Worm (Caenorhabditis elegans): Measurements from ENCODE around the gene M79.2.
A peak's percentile ranks its signal among the peaks of the same experiment; 100 is the strongest.

Gene M79.2

ce11 chrX:10640578-10640977 is 12.0 kb upstream of the M79.2 start:
- TF ChIP-seq tbx-37 (GFP tag; conservative IDR thresholded peaks at IDR 0.05) (no peak), aly-1 (tag; optimal IDR thresholded peaks at IDR 0.05) (no peak), ceh-36 (tag; optimal IDR thresholded peaks at IDR 0.05) (no peak)

- TF ChIP-seq ama-1 (optimal IDR thresholded peaks at IDR 0.05), result no peak
- TF ChIP-seq ceh-36 (tag; optimal IDR thresholded peaks at IDR 0.05), result no peak
- TF ChIP-seq F13C5.2 (tag; optimal IDR thresholded peaks at IDR 0.05), result no peak
- TF ChIP-seq tbx-11 (GFP tag; IDR thresholded peaks at IDR 0.05), result no peak
- no peak for TF ChIP-seq tra-4 (tag; optimal IDR thresholded peaks at IDR 0.05)
- no peak for TF ChIP-seq hmbx-1 (tag; optimal IDR thresholded peaks at IDR 0.05)
- TF ChIP-seq hnd-1 (tag; optimal IDR thresholded peaks at IDR 0.05), result no peak
- TF ChIP-seq tbx-37 (GFP tag; conservative IDR thresholded peaks at IDR 0.05), result no peak
- no peak for TF ChIP-seq aly-1 (tag; optimal IDR thresholded peaks at IDR 0.05)
- no peak for TF ChIP-seq B0310.2 (tag; optimal IDR thresholded peaks at IDR 0.05)
- TF ChIP-seq hmg-4 (GFP tag; optimal IDR thresholded peaks at IDR 0.05), result no peak
- no peak for TF ChIP-seq ceh-13 (GFP tag; optimal IDR thresholded peaks at IDR 0.05)
- TF ChIP-seq scrt-1 (GFP tag; IDR thresholded peaks at IDR 0.05), result no peak
- TF ChIP-seq sea-1 (GFP tag; conservative IDR thresholded peaks at IDR 0.05), result no peak
- TF ChIP-seq pes-1 (GFP tag; IDR thresholded peaks at IDR 0.05), result no peak
- TF ChIP-seq ets-7 (tag; optimal IDR thresholded peaks at IDR 0.05), result no peak
These were observed 10.8 kb upstream of the M79.2 start for ce11 chrX:10639403-10639812.

ce11 chrX:10637048-10637928 is 8.7 kb upstream of the M79.2 start:
- no peak for TF ChIP-seq hmg-4 (GFP tag; optimal IDR thresholded peaks at IDR 0.05)
- TF ChIP-seq aly-1 (tag; optimal IDR thresholded peaks at IDR 0.05), result peak; percentile 49
- TF ChIP-seq F13C5.2 (tag; optimal IDR thresholded peaks at IDR 0.05), result peak; percentile 48

ce11 chrX:10635608-10636007 is 7.0 kb upstream of the M79.2 start, which contains the start of gene daf-12:
Gene daf-12 (plus strand): TSS chrX:10635908.
- TF ChIP-seq hnd-1 (tag; optimal IDR thresholded peaks at IDR 0.05), result no peak
- TF ChIP-seq tbx-11 (GFP tag; IDR thresholded peaks at IDR 0.05), result no peak
- TF ChIP-seq tbx-37 (GFP tag; conservative IDR thresholded peaks at IDR 0.05), result no peak
- no peak for TF ChIP-seq scrt-1 (GFP tag; IDR thresholded peaks at IDR 0.05)
- no peak for TF ChIP-seq hmg-4 (GFP tag; optimal IDR thresholded peaks at IDR 0.05)
- no peak for TF ChIP-seq ets-7 (tag; optimal IDR thresholded peaks at IDR 0.05)
- no peak for TF ChIP-seq hmbx-1 (tag; optimal IDR thresholded peaks at IDR 0.05)
- TF ChIP-seq ceh-13 (GFP tag; optimal IDR thresholded peaks at IDR 0.05), result no peak
- no peak for TF ChIP-seq tra-4 (tag; optimal IDR thresholded peaks at IDR 0.05)
- TF ChIP-seq pes-1 (GFP tag; IDR thresholded peaks at IDR 0.05), result no peak
- no peak for TF ChIP-seq ceh-36 (tag; optimal IDR thresholded peaks at IDR 0.05)
- no peak for TF ChIP-seq flt-1 (GFP tag; IDR thresholded peaks at IDR 0.05)
- TF ChIP-seq F13C5.2 (tag; optimal IDR thresholded peaks at IDR 0.05), result no peak
- no peak for TF ChIP-seq aly-1 (tag; optimal IDR thresholded peaks at IDR 0.05)
- no peak for TF ChIP-seq B0310.2 (tag; optimal IDR thresholded peaks at IDR 0.05)
- TF ChIP-seq sea-1 (GFP tag; conservative IDR thresholded peaks at IDR 0.05), result no peak
- no peak for TF ChIP-seq ama-1 (optimal IDR thresholded peaks at IDR 0.05)

ce11 chrX:10631873-10632272 is 3.3 kb upstream of the M79.2 start:
- no peak for TF ChIP-seq sea-1 (GFP tag; conservative IDR thresholded peaks at IDR 0.05)
- TF ChIP-seq pes-1 (GFP tag; IDR thresholded peaks at IDR 0.05), result no peak
- TF ChIP-seq hnd-1 (tag; optimal IDR thresholded peaks at IDR 0.05), result no peak
- no peak for TF ChIP-seq ama-1 (optimal IDR thresholded peaks at IDR 0.05)

ce11 chrX:10630952-10631351 is 2.3 kb upstream of the M79.2 start:
- TF ChIP-seq B0310.2 (tag; optimal IDR thresholded peaks at IDR 0.05) (no peak), F13C5.2 (tag; optimal IDR thresholded peaks at IDR 0.05) (no peak), pes-1 (GFP tag; IDR thresholded peaks at IDR 0.05) (no peak), hnd-1 (tag; optimal IDR thresholded peaks at IDR 0.05) (no peak), tbx-37 (GFP tag; conservative IDR thresholded peaks at IDR 0.05) (no peak), ama-1 (optimal IDR thresholded peaks at IDR 0.05) (no peak), tbx-11 (GFP tag; IDR thresholded peaks at IDR 0.05) (no peak), hmg-4 (GFP tag; optimal IDR thresholded peaks at IDR 0.05) (no peak), ceh-13 (GFP tag; optimal IDR thresholded peaks at IDR 0.05) (no peak), hmbx-1 (tag; optimal IDR thresholded peaks at IDR 0.05) (no peak), ets-7 (tag; optimal IDR thresholded peaks at IDR 0.05) (no peak), sea-1 (GFP tag; conservative IDR thresholded peaks at IDR 0.05) (no peak), aly-1 (tag; optimal IDR thresholded peaks at IDR 0.05) (no peak), ceh-36 (tag; optimal IDR thresholded peaks at IDR 0.05) (no peak), tra-4 (tag; optimal IDR thresholded peaks at IDR 0.05) (no peak), scrt-1 (GFP tag; IDR thresholded peaks at IDR 0.05) (no peak)

ce11 chrX:10630059-10630791 is 1.6 kb upstream of the M79.2 start:
- TF ChIP-seq B0310.2 (tag; optimal IDR thresholded peaks at IDR 0.05) (no peak), hmbx-1 (tag; optimal IDR thresholded peaks at IDR 0.05) (no peak), hnd-1 (tag; optimal IDR thresholded peaks at IDR 0.05) (no peak), ceh-36 (tag; optimal IDR thresholded peaks at IDR 0.05) (no peak), ama-1 (optimal IDR thresholded peaks at IDR 0.05) (no peak), flt-1 (GFP tag; IDR thresholded peaks at IDR 0.05) (no peak), aly-1 (tag; optimal IDR thresholded peaks at IDR 0.05) (no peak), F13C5.2 (tag; optimal IDR thresholded peaks at IDR 0.05) (no peak), hmg-4 (GFP tag; optimal IDR thresholded peaks at IDR 0.05) (no peak), tra-4 (tag; optimal IDR thresholded peaks at IDR 0.05) (no peak)
